Worm (Caenorhabditis elegans) whole organism, L1 larva: ENCODE measurements around the gene C06H5.6.

Experiments
- fkh-10 ChIP-seq: sonication (generic microtip); optimal IDR thresholded peaks from 2 replicates; lab custom pipeline; 2017; ENCODE audit warnings: missing biosample characterization, missing genetic modification reagents, missing genetic modification characterization
- fos-1 ChIP-seq: fragments of 150-350 bp; optimal IDR thresholded peaks from 2 replicates; lab custom pipeline; 2014; ENCODE audit warnings: missing biosample characterization, missing genetic modification characterization
- mdl-1 ChIP-seq, 2 experiments: fragments of 150-350 bp; optimal IDR thresholded peaks; 2 replicates each; lab custom pipeline; 2014 to 2017; ENCODE audit warnings: missing biosample characterization in 2 of 2, missing genetic modification characterization in 2 of 2, inconsistent platforms in 1 of 2
- vab-15 ChIP-seq: sonication (generic microtip); optimal IDR thresholded peaks from 2 replicates; lab custom pipeline; 2017; ENCODE audit warnings: missing genotype, mild to moderate bottlenecking, missing genetic modification characterization, missing compliant biosample characterization
- zag-1 ChIP-seq: fragments of 150-350 bp; optimal IDR thresholded peaks from 2 replicates; lab custom pipeline; 2014; ENCODE audit warnings: missing biosample characterization, missing genetic modification characterization

DNA sequence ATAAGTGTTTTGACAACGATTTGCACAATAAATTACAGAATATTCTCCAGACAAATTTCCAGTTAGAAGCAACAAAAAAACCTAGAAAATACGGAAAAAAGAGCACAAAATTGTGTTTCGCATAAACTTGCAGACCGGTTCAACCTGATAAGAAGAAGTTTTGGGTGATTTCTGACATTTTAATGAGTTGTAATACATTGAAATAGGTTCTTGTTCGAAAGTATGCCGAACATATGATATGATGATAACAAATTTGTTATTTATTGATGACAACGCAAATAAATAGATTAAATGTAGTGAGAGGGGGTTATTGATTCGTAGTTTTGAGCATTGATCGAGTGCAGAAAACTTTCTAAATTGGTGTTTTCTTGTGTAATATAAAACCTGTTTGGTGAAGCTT lies 2.5 kb upstream of the C06H5.6 start:
- TF ChIP-seq fos-1 (tag; lab: Kevin White, UChicago) (no peak), mdl-1 (tag; optimal IDR thresholded peaks at IDR 0.05; lab: Kevin White, UChicago) (no peak), vab-15 (no peak), fkh-10 (GFP tag; lab: Kevin White, UChicago) (no peak), zag-1 (tag; lab: Kevin White, UChicago) (no peak)
